Fruit fly (Drosophila melanogaster) whole organism, prepupa: ENCODE data around the gene Mesh1.
A peak's percentile ranks its signal among the peaks of the same experiment; 100 is the strongest.

Experiments used
- Blimp-1 ChIP-seq: fragments of 200-800 bp; sonication (Bioruptor generic); optimal IDR thresholded peaks from 3 replicates; lab custom pipeline; 2017; ENCODE audit warnings: missing biosample characterization, missing genetic modification characterization, mild to moderate bottlenecking, moderate library complexity, missing genetic modification reagents
- CG10631 ChIP-seq: fragments of 200-800 bp; sonication (Bioruptor generic); optimal IDR thresholded peaks from 2 replicates; lab custom pipeline; 2016; ENCODE audit warnings: missing biosample characterization, missing genetic modification characterization
- CG10669 ChIP-seq: fragments of 200-800 bp; sonication (Bioruptor generic); optimal IDR thresholded peaks from 3 replicates; lab custom pipeline; 2018; ENCODE audit warnings: missing biosample characterization, mild to moderate bottlenecking, missing genetic modification characterization, moderate library complexity
- CG11762 ChIP-seq: fragments of 200-800 bp; sonication (Bioruptor generic); optimal IDR thresholded peaks from 3 replicates; lab custom pipeline; 2016; ENCODE audit warnings: missing biosample characterization, missing genetic modification characterization; ENCODE audit not compliant: insufficient read depth
- CG11902 ChIP-seq: fragments of 200-800 bp; sonication (Bioruptor generic); optimal IDR thresholded peaks from 3 replicates; lab custom pipeline; 2016; ENCODE audit warnings: missing biosample characterization, missing genetic modification characterization
- CG1621 ChIP-seq: fragments of 200-800 bp; sonication (Bioruptor generic); optimal IDR thresholded peaks from 3 replicates; lab custom pipeline; 2018; ENCODE audit warnings: missing biosample characterization, mild to moderate bottlenecking, missing genetic modification characterization
- CG31627 ChIP-seq: fragments of 200-800 bp; sonication (Bioruptor generic); optimal IDR thresholded peaks from 3 replicates; lab custom pipeline; 2016; ENCODE audit warnings: missing biosample characterization, missing genetic modification characterization
- CG32006 ChIP-seq: fragments of 200-800 bp; sonication (Bioruptor generic); optimal IDR thresholded peaks from 3 replicates; lab custom pipeline; 2017; ENCODE audit warnings: missing biosample characterization, mild to moderate bottlenecking, missing genetic modification characterization
- CG34406 ChIP-seq: fragments of 200-800 bp; sonication (Bioruptor generic); optimal IDR thresholded peaks from 3 replicates; lab custom pipeline; 2016; ENCODE audit warnings: missing biosample characterization, missing genetic modification characterization
- CG6163 ChIP-seq: fragments of 200-800 bp; sonication (Bioruptor generic); IDR thresholded peaks from 3 replicates; pipeline ENCODE4 v1.3.6; 2022; ENCODE audit warnings: missing biosample characterization, missing genetic modification characterization
- CG6808 ChIP-seq: fragments of 200-800 bp; sonication (Bioruptor generic); optimal IDR thresholded peaks from 3 replicates; lab custom pipeline; 2017; ENCODE audit warnings: missing biosample characterization, missing genetic modification characterization, mild to moderate bottlenecking, moderate library complexity, missing genetic modification reagents
- CG8119 ChIP-seq: fragments of 200-800 bp; sonication (Bioruptor generic); IDR thresholded peaks from 3 replicates; pipeline ENCODE4 v1.3.6; 2022; ENCODE audit warnings: missing biosample characterization, missing genetic modification characterization
- CG8319 ChIP-seq: fragments of 200-800 bp; sonication (Bioruptor generic); optimal IDR thresholded peaks from 3 replicates; lab custom pipeline; 2016; ENCODE audit warnings: missing biosample characterization, missing genetic modification characterization
- CG8632 ChIP-seq: fragments of 200-800 bp; sonication (Bioruptor generic); optimal IDR thresholded peaks from 3 replicates; lab custom pipeline; 2016; ENCODE audit warnings: missing biosample characterization, missing genetic modification characterization
- CG9139 ChIP-seq: fragments of 200-800 bp; sonication (Bioruptor generic); optimal IDR thresholded peaks from 3 replicates; lab custom pipeline; 2017; ENCODE audit warnings: missing biosample characterization, mild to moderate bottlenecking, missing genetic modification characterization
- Eip75B ChIP-seq: fragments of 200-800 bp; sonication (Bioruptor generic); optimal IDR thresholded peaks from 3 replicates; lab custom pipeline; 2016; ENCODE audit warnings: missing biosample characterization, missing genetic modification characterization
- Eip78C ChIP-seq: fragments of 200-800 bp; sonication (Bioruptor generic); peaks from one replicate; lab custom pipeline; 2016; ENCODE audit warnings: missing biosample characterization, missing genetic modification characterization
- Ets21C ChIP-seq: fragments of 200-800 bp; sonication (Bioruptor generic); optimal IDR thresholded peaks from 3 replicates; lab custom pipeline; 2016; ENCODE audit warnings: missing biosample characterization, missing genetic modification characterization
- Ets96B ChIP-seq: fragments of 200-800 bp; optimal IDR thresholded peaks from 2 replicates; lab custom pipeline; 2019; ENCODE audit warnings: missing biosample characterization, mild to moderate bottlenecking, missing genetic modification characterization, moderate library complexity
- Hr38 ChIP-seq: sonication (Bioruptor generic); optimal IDR thresholded peaks from 2 replicates; lab custom pipeline; 2016; ENCODE audit warnings: missing biosample characterization, missing genetic modification characterization
- Hr39 ChIP-seq: fragments of 200-800 bp; sonication (Bioruptor generic); optimal IDR thresholded peaks from 2 replicates; lab custom pipeline; 2016; ENCODE audit warnings: missing biosample characterization, missing genetic modification characterization
- Hr4 ChIP-seq: fragments of 200-800 bp; sonication (Bioruptor generic); optimal IDR thresholded peaks from 3 replicates; lab custom pipeline; 2016; ENCODE audit warnings: missing biosample characterization, missing genetic modification characterization
- OdsH ChIP-seq: fragments of 200-800 bp; sonication (Bioruptor generic); optimal IDR thresholded peaks from 3 replicates; lab custom pipeline; 2016; ENCODE audit warnings: missing biosample characterization, missing genetic modification characterization
- Smox ChIP-seq: fragments of 200-800 bp; sonication (Bioruptor generic); optimal IDR thresholded peaks from 3 replicates; lab custom pipeline; 2016; ENCODE audit warnings: missing biosample characterization, missing genetic modification characterization
- Sox102F ChIP-seq: fragments of 200-800 bp; sonication (Bioruptor generic); optimal IDR thresholded peaks from 2 replicates; lab custom pipeline; 2016; ENCODE audit warnings: missing biosample characterization, mild to moderate bottlenecking, missing genetic modification characterization
- Sox14 ChIP-seq: fragments of 200-800 bp; sonication (Bioruptor generic); optimal IDR thresholded peaks from 3 replicates; lab custom pipeline; 2016; ENCODE audit warnings: missing biosample characterization, missing genetic modification characterization
- Sox15 ChIP-seq: fragments of 200-800 bp; sonication (Bioruptor generic); optimal IDR thresholded peaks from 3 replicates; lab custom pipeline; 2016; ENCODE audit warnings: missing biosample characterization, missing genetic modification characterization
- achi ChIP-seq: fragments of 200-800 bp; sonication (Bioruptor generic); optimal IDR thresholded peaks from 3 replicates; lab custom pipeline; 2016; ENCODE audit warnings: missing biosample characterization, missing genetic modification characterization
- cyc ChIP-seq: fragments of 200-800 bp; sonication (Bioruptor generic); optimal IDR thresholded peaks from 3 replicates; lab custom pipeline; 2016; ENCODE audit warnings: missing biosample characterization, missing genetic modification characterization
- dsx ChIP-seq: fragments of 200-800 bp; optimal IDR thresholded peaks from 3 replicates; lab custom pipeline; 2019; ENCODE audit warnings: missing biosample characterization, mild to moderate bottlenecking, missing genetic modification characterization, moderate library complexity; ENCODE audit not compliant: poor library complexity, severe bottlenecking
- eg ChIP-seq: fragments of 200-800 bp; sonication (Bioruptor generic); IDR thresholded peaks from 3 replicates; pipeline ENCODE4 v1.3.6; 2022; ENCODE audit warnings: missing biosample characterization, missing genetic modification characterization
- fd59A ChIP-seq: fragments of 200-800 bp; sonication (Bioruptor generic); optimal IDR thresholded peaks from 2 replicates; lab custom pipeline; 2017; ENCODE audit warnings: missing biosample characterization, mild to moderate bottlenecking, missing genetic modification characterization, missing genetic modification reagents
- lz ChIP-seq: fragments of 200-800 bp; sonication (Bioruptor generic); optimal IDR thresholded peaks from 3 replicates; lab custom pipeline; 2016; ENCODE audit warnings: missing biosample characterization, missing genetic modification characterization
- salr ChIP-seq, 2 experiments: fragments of 200-800 bp; sonication (Bioruptor generic); optimal IDR thresholded peaks; 3 replicates each; lab custom pipeline; 2016 to 2018; ENCODE audit warnings: missing biosample characterization in 2 of 2, missing genetic modification characterization in 2 of 2, mild to moderate bottlenecking in 1 of 2
- spab ChIP-seq: fragments of 200-800 bp; sonication (Bioruptor generic); optimal IDR thresholded peaks from 2 replicates; lab custom pipeline; 2017; ENCODE audit warnings: missing biosample characterization, mild to moderate bottlenecking, missing genetic modification characterization, missing genetic modification reagents
- ss ChIP-seq, 2 experiments: fragments of 200-800 bp; sonication (Bioruptor generic); optimal IDR thresholded peaks; 2 replicates in 1 of 2; 3 replicates in 1 of 2; lab custom pipeline; 2017 to 2018; ENCODE audit warnings: mild to moderate bottlenecking in 2 of 2, missing biosample characterization in 2 of 2, missing genetic modification characterization in 2 of 2, moderate library complexity in 1 of 2
- svp ChIP-seq: fragments of 200-800 bp; sonication (Bioruptor generic); peaks from one replicate; lab custom pipeline; 2016; ENCODE audit warnings: missing biosample characterization, missing genetic modification characterization
- topi ChIP-seq: fragments of 200-800 bp; sonication (Bioruptor generic); optimal IDR thresholded peaks from 3 replicates; lab custom pipeline; 2016; ENCODE audit warnings: missing biosample characterization, missing genetic modification characterization
- vri ChIP-seq: fragments of 200-800 bp; sonication (Bioruptor generic); optimal IDR thresholded peaks from 3 replicates; lab custom pipeline; 2016; ENCODE audit warnings: missing biosample characterization, mild to moderate bottlenecking, missing genetic modification characterization

Mesh1 gene

dm6 chr3R:29164930-29165693 lies 37.2 kb downstream of the Mesh1 start, which contains the start of gene CG11898 (continued):
- TF ChIP-seq spab (GFP tag; lab: Kevin White, UChicago) (no peak), vri (peak; percentile 68), Sox14 (GFP tag; lab: Kevin White, UChicago) (peak; percentile 22), dsx (GFP tag; lab: Kevin White, UChicago) (no peak), CG11902 (GFP tag; lab: Kevin White, UChicago) (no peak), Eip75B (GFP tag; lab: Kevin White, UChicago) (peak; percentile 11), CG34406 (GFP tag; lab: Kevin White, UChicago) (peak; percentile 18), achi (no peak), CG32006 (no peak), CG11762 (GFP tag; lab: Kevin White, UChicago) (no peak), CG9139 (GFP tag; lab: Kevin White, UChicago) (no peak), CG8119 (no peak), Blimp-1 (GFP tag; lab: Kevin White, UChicago) (no peak), CG6163 (GFP tag; lab: Robert Waterston, UW) (peak; percentile 21; the same call in 1 of the 3 replicates), Ets21C (GFP tag; lab: Kevin White, UChicago) (peak; percentile 28), cyc (GFP tag; lab: Kevin White, UChicago) (no peak), fd59A (GFP tag; lab: Kevin White, UChicago) (no peak), CG6808 (GFP tag; lab: Kevin White, UChicago) (no peak), CG1621 (tag; lab: Kevin White, UChicago) (no peak), Ets96B (no peak), lz (GFP tag; lab: Kevin White, UChicago) (peak; percentile 47), OdsH (GFP tag; lab: Kevin White, UChicago) (no peak), CG10631 (GFP tag; lab: Kevin White, UChicago) (no peak), Sox102F (GFP tag; lab: Kevin White, UChicago) (peak; percentile 61)

DNA sequence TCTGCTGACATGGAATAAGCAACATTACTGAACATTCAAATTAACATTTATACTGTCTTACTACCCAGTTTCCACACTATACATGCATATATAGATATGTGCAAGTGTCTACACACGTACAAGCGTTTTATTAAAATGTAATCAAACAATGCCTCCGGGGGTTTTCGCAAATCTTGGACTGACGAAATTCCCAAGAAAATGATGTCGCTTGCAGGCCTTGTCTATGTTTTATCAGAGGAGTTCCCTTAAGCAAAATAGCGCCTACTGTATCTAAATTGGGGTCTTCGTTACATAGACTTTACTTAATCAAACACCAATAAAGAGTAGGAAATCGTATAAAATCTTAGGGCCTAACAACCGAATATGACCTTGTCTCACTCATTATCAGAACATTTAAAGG lies 42.7 kb downstream of the Mesh1 start:
- TF ChIP-seq svp (GFP tag; lab: Kevin White, UChicago) (peak; percentile 58), Eip78C (GFP tag; lab: Kevin White, UChicago) (no peak)

DNA sequence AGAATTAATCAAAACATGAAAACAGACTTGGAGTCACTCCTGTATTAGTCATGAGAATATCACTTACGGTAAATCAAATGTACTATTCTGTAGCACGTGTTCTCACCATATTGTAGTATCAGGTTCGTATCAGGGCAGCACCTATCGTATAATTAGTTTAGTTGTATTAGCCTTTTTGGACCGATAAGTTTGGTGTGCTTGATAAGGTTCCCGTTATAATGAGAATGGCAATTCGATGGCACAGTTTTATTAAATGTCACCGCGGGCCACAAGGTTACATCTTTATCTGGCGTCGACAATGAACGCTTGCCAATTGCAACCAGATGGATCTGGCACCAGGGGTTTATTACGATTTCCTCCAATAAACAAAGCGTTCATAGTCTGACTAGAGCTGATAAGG lies 43.6 kb downstream of the Mesh1 start:
- TF ChIP-seq Hr4 (GFP tag; lab: Kevin White, UChicago) (no peak), svp (GFP tag; lab: Kevin White, UChicago) (peak; percentile 92)

dm6 chr3R:29157418-29158398 lies 44.6 kb downstream of the Mesh1 start, which contains the start of gene rdog:
Gene rdog, plus strand, starts transcription at chr3R:29158122.
- TF ChIP-seq Ets21C (GFP tag; lab: Kevin White, UChicago) = peak; percentile 78
- TF ChIP-seq Eip75B (GFP tag; lab: Kevin White, UChicago) = peak; percentile 89
- TF ChIP-seq CG32006 = peak; percentile 88
- TF ChIP-seq Sox14 (GFP tag; lab: Kevin White, UChicago) = peak; percentile 87
- TF ChIP-seq OdsH (GFP tag; lab: Kevin White, UChicago) = peak; percentile 83
- peak; percentile 82 for TF ChIP-seq CG1621 (tag; lab: Kevin White, UChicago)
- peak; percentile 89 for TF ChIP-seq Hr39
- TF ChIP-seq Hr38 (GFP tag; lab: Kevin White, UChicago) = no peak
- peak; percentile 74 for TF ChIP-seq CG11762 (GFP tag; lab: Kevin White, UChicago)
- peak; percentile 77 for TF ChIP-seq topi
- TF ChIP-seq CG6808 (GFP tag; lab: Kevin White, UChicago) = peak; percentile 81
- peak; percentile 85 for TF ChIP-seq Smox
- peak; percentile 88 for TF ChIP-seq CG31627 (GFP tag; lab: Kevin White, UChicago)
- peak; percentile 74 for TF ChIP-seq Sox15
- peak; percentile 78 for TF ChIP-seq CG10669
- TF ChIP-seq ss (GFP tag; optimal IDR thresholded peaks at IDR 0.05; lab: Kevin White, UChicago) = peak in 1 of 2 experiments; percentile 85
- peak; percentile 86 for TF ChIP-seq CG8319 (GFP tag; lab: Kevin White, UChicago)
- TF ChIP-seq eg (GFP tag; lab: Robert Waterston, UW) = peak; percentile 55
- TF ChIP-seq salr (GFP tag; optimal IDR thresholded peaks at IDR 0.05; lab: Kevin White, UChicago) = peak; percentile 37 to 89
- peak; percentile 70 for TF ChIP-seq fd59A (GFP tag; lab: Kevin White, UChicago)
- peak; percentile 81 for TF ChIP-seq CG8632 (GFP tag; lab: Kevin White, UChicago)
- peak; percentile 85 for TF ChIP-seq CG10631 (GFP tag; lab: Kevin White, UChicago)
- TF ChIP-seq lz (GFP tag; lab: Kevin White, UChicago) = peak; percentile 89
- TF ChIP-seq CG6163 (GFP tag; lab: Robert Waterston, UW) = no peak
- peak; percentile 88 for TF ChIP-seq Hr4 (GFP tag; lab: Kevin White, UChicago)
